Worm (Caenorhabditis elegans): Measurements from ENCODE around the gene F40G12.2.

ce11 chrV:14289363-14289762 lies 28.6 kb upstream of the F40G12.2 start, which contains the start of gene F14D7.1:
- no peak for TF ChIP-seq dao-5 (tag; optimal IDR thresholded peaks at IDR 0.05)
- TF ChIP-seq him-1 (tag; optimal IDR thresholded peaks at IDR 0.05): no peak
- no peak for TF ChIP-seq W03F9.2 (tag; optimal IDR thresholded peaks at IDR 0.05)

All from whole organism, L4/young adult.